Worm (Caenorhabditis elegans): ENCODE results near the gene srap-1.

DNA sequence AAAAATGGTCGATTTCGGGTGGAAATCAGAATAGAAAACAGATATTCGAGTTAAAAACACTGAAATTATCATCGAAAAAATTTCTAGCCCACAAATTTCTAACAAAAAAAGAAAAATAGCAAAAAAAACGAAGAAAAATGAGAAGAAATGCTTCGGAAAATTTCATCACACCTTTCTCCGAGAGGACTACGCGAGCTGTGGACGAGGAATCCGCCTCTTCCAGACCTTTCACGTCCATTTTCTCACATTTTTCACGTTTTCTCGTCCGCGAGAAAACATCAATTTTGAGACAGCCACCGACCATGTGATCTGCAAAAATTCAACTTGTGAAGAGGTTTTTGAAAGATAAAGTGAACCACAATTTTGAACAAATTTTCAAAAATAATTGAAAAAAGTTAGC is 26.6 kb upstream of the srap-1 start:
- no peak for TF ChIP-seq fos-1 (tag; optimal IDR thresholded peaks at IDR 0.05)
- no peak for TF ChIP-seq T20F7.1 (GFP tag; optimal IDR thresholded peaks at IDR 0.05)
- no peak for TF ChIP-seq dve-1 (tag; optimal IDR thresholded peaks at IDR 0.05; ENCODE audit: insufficient read depth)
- TF ChIP-seq pqm-1 (tag; optimal IDR thresholded peaks at IDR 0.05), result no peak
- no peak for TF ChIP-seq snpc-4 (tag; optimal IDR thresholded peaks at IDR 0.05)
- no peak for TF ChIP-seq spr-3 (GFP tag; optimal IDR thresholded peaks at IDR 0.05)
